Fruit fly (Drosophila melanogaster) whole organism, embryonic: ENCODE data around the gene Wnt6.

Experiments
- CG10431 ChIP-seq: fragments of 200-800 bp; sonication (Bioruptor generic); optimal IDR thresholded peaks from 3 replicates; lab custom pipeline; 2018; ENCODE audit warnings: missing biosample characterization, mild to moderate bottlenecking, missing genetic modification characterization
- CG10462 ChIP-seq: fragments of 200-800 bp; sonication (Bioruptor generic); optimal IDR thresholded peaks from 2 replicates; lab custom pipeline; 2016; ENCODE audit warnings: missing biosample characterization, missing genetic modification characterization
- CG11504 ChIP-seq: fragments of 200-800 bp; sonication (Bioruptor generic); optimal IDR thresholded peaks from 3 replicates; lab custom pipeline; 2019; ENCODE audit warnings: missing biosample characterization, mild to moderate bottlenecking, missing genetic modification characterization, moderate library complexity
- CG12769 ChIP-seq: fragments of 200-800 bp; sonication (Bioruptor generic); optimal IDR thresholded peaks from 2 replicates; lab custom pipeline; 2019; ENCODE audit warnings: missing biosample characterization, mild to moderate bottlenecking, missing genetic modification characterization, moderate library complexity
- CG17186 ChIP-seq: fragments of 200-800 bp; sonication (Bioruptor generic); optimal IDR thresholded peaks from 3 replicates; lab custom pipeline; 2017; ENCODE audit warnings: missing biosample characterization, missing genetic modification reagents, missing genetic modification characterization
- CG17829 ChIP-seq: fragments of 200-800 bp; optimal IDR thresholded peaks from 2 replicates; lab custom pipeline; 2019; ENCODE audit warnings: missing biosample characterization, mild to moderate bottlenecking, missing genetic modification characterization, moderate library complexity
- CG2116 ChIP-seq: fragments of 200-800 bp; sonication (Bioruptor generic); optimal IDR thresholded peaks from 3 replicates; lab custom pipeline; 2018; ENCODE audit warnings: missing biosample characterization, mild to moderate bottlenecking, missing genetic modification characterization
- CG3726 ChIP-seq: fragments of 200-800 bp; sonication (Bioruptor generic); IDR thresholded peaks from 3 replicates; pipeline ENCODE4, ENCODE4 v1.3.6; 2022; ENCODE audit warnings: missing biosample characterization, missing genetic modification characterization
- CG4854 ChIP-seq: fragments of 200-800 bp; sonication (Bioruptor generic); optimal IDR thresholded peaks from 2 replicates; lab custom pipeline; 2016; ENCODE audit warnings: missing biosample characterization, missing genetic modification characterization, inconsistent platforms
- CG7987 ChIP-seq: fragments of 200-800 bp; sonication (Bioruptor generic); optimal IDR thresholded peaks from 2 replicates; lab custom pipeline; 2018; ENCODE audit warnings: missing biosample characterization, mild to moderate bottlenecking, missing genetic modification characterization, moderate library complexity
- CG8478 ChIP-seq: fragments of >200 bp; optimal IDR thresholded peaks from 2 replicates; lab custom pipeline; 2018
- D19B ChIP-seq: fragments of 200-800 bp; sonication (Bioruptor generic); optimal IDR thresholded peaks from 2 replicates; lab custom pipeline; 2017; ENCODE audit warnings: missing biosample characterization, mild to moderate bottlenecking, missing genetic modification characterization
- Eip74EF ChIP-seq, 2 experiments: fragments of 200-800 bp in 1 of 2; fragments of >200 bp in 1 of 2; sonication (Bioruptor generic) in 1 of 2; optimal IDR thresholded peaks; 2 replicates each; lab custom pipeline; 2017 to 2019; ENCODE audit warnings: missing biosample characterization in 2 of 2, missing genetic modification characterization in 2 of 2, mild to moderate bottlenecking in 1 of 2, moderate library complexity in 1 of 2
- Elba2 ChIP-seq: fragments of 200-800 bp; sonication (Bioruptor generic); optimal IDR thresholded peaks from 3 replicates; lab custom pipeline; 2016; ENCODE audit warnings: missing biosample characterization, missing genetic modification characterization
- HLH4C ChIP-seq: fragments of 200-800 bp; sonication (Bioruptor generic); IDR thresholded peaks from 3 replicates; pipeline ENCODE4 v1.3.6; 2022; ENCODE audit warnings: missing biosample characterization, missing genetic modification characterization; ENCODE audit not compliant: partially characterized antibody
- Hsf ChIP-seq: fragments of 200-800 bp; sonication (Bioruptor generic); optimal IDR thresholded peaks from 3 replicates; lab custom pipeline; 2016; ENCODE audit warnings: missing biosample characterization, missing genetic modification characterization
- Lhr ChIP-seq: fragments of 200-800 bp; sonication (Bioruptor generic); optimal IDR thresholded peaks from 3 replicates; lab custom pipeline; 2017; ENCODE audit warnings: mild to moderate bottlenecking, missing biosample characterization, missing genetic modification reagents, missing genetic modification characterization
- Max ChIP-seq: fragments of 200-800 bp; sonication (Bioruptor generic); optimal IDR thresholded peaks from 2 replicates; lab custom pipeline; 2016; ENCODE audit warnings: missing biosample characterization, mild to moderate bottlenecking, missing genetic modification characterization
- NfI ChIP-seq: fragments of 200-800 bp; sonication (Bioruptor generic); optimal IDR thresholded peaks from 3 replicates; lab custom pipeline; 2018; ENCODE audit warnings: missing biosample characterization, mild to moderate bottlenecking, missing genetic modification characterization, moderate library complexity
- PHDP ChIP-seq: fragments of 200-800 bp; sonication (Bioruptor generic); optimal IDR thresholded peaks from 3 replicates; lab custom pipeline; 2018; ENCODE audit warnings: missing biosample characterization, mild to moderate bottlenecking, missing genetic modification characterization, moderate library complexity
- Scr ChIP-seq: fragments of 200-800 bp; sonication (Bioruptor generic); IDR thresholded peaks from 2 replicates; pipeline ENCODE4 v1.3.6; 2022; ENCODE audit warnings: missing biosample characterization, missing genetic modification characterization; ENCODE audit not compliant: partially characterized antibody
- ab ChIP-seq: fragments of 200-800 bp; sonication (Bioruptor generic); optimal IDR thresholded peaks from 2 replicates; lab custom pipeline; 2016; ENCODE audit warnings: missing biosample characterization, missing genetic modification characterization
- ara ChIP-seq: fragments of 200-800 bp; sonication (Bioruptor generic); IDR thresholded peaks from 2 replicates; pipeline ENCODE4 v1.3.6; 2022; ENCODE audit warnings: missing biosample characterization, missing genetic modification characterization
- bbx ChIP-seq: fragments of 200-800 bp; sonication (Bioruptor generic); IDR thresholded peaks from 2 replicates; pipeline ENCODE4 v1.3.6; 2022; ENCODE audit warnings: missing biosample characterization, missing genetic modification characterization; ENCODE audit not compliant: partially characterized antibody
- caup ChIP-seq: fragments of 200-800 bp; sonication (Bioruptor generic); optimal IDR thresholded peaks from 3 replicates; lab custom pipeline; 2017; ENCODE audit warnings: missing biosample characterization, mild to moderate bottlenecking, missing genetic modification characterization, moderate library complexity; ENCODE audit not compliant: severe bottlenecking
- chinmo ChIP-seq: fragments of 200-800 bp; sonication (Bioruptor generic); IDR thresholded peaks from 4 replicates; pipeline ENCODE4 v1.3.6; 2022; ENCODE audit warnings: missing biosample characterization, missing genetic modification characterization; ENCODE audit not compliant: partially characterized antibody
- disco-r ChIP-seq: fragments of 200-800 bp; sonication (Bioruptor generic); optimal IDR thresholded peaks from 2 replicates; lab custom pipeline; 2016; ENCODE audit warnings: missing biosample characterization, missing genetic modification characterization
- gem ChIP-seq: fragments of 200-800 bp; sonication (Bioruptor generic); optimal IDR thresholded peaks from 2 replicates; lab custom pipeline; 2019; ENCODE audit warnings: missing biosample characterization, mild to moderate bottlenecking, missing genetic modification characterization, moderate library complexity
- hkb ChIP-seq, 2 experiments: fragments of 200-800 bp in 1 of 2; fragments of >200 bp in 1 of 2; sonication (Bioruptor generic) in 1 of 2; IDR thresholded peaks in 1 of 2; optimal IDR thresholded peaks in 1 of 2; 2 replicates each; pipeline versions ENCODE4 v1.3.6 to Lab custom; 2017 to 2022; ENCODE audit warnings: missing biosample characterization in 1 of 2, missing genetic modification characterization in 1 of 2
- insv ChIP-seq, 2 experiments: fragments of 200-800 bp; sonication (Bioruptor generic); optimal IDR thresholded peaks; 3 replicates each; lab custom pipeline; 2016 to 2018; ENCODE audit warnings: missing biosample characterization in 2 of 2, missing genetic modification characterization in 2 of 2
- kah ChIP-seq: fragments of 200-800 bp; sonication (Bioruptor generic); optimal IDR thresholded peaks from 2 replicates; lab custom pipeline; 2018; ENCODE audit warnings: missing biosample characterization, mild to moderate bottlenecking, missing genetic modification characterization
- lmd ChIP-seq: fragments of 200-800 bp; sonication (Bioruptor generic); IDR thresholded peaks from 2 replicates; pipeline ENCODE4 v1.3.6; 2022; ENCODE audit warnings: missing biosample characterization, missing genetic modification characterization
- lola ChIP-seq, 3 experiments: fragments of >200 bp in 2 of 3; fragments of 200-800 bp in 1 of 3; sonication (Bioruptor generic) in 1 of 3; optimal IDR thresholded peaks; 2 replicates each; lab custom pipeline; 2017 to 2019; ENCODE audit warnings: missing biosample characterization in 3 of 3, missing genetic modification characterization in 3 of 3, mild to moderate bottlenecking in 1 of 3, moderate library complexity in 1 of 3
- pb ChIP-seq: fragments of 200-800 bp; sonication (Bioruptor generic); optimal IDR thresholded peaks from 3 replicates; lab custom pipeline; 2016; ENCODE audit warnings: missing biosample characterization, missing genetic modification characterization
- peb ChIP-seq: fragments of 200-800 bp; sonication (Bioruptor generic); IDR thresholded peaks from 2 replicates; pipeline ENCODE4 v1.3.6; 2022; ENCODE audit warnings: missing biosample characterization, missing genetic modification characterization
- pfk ChIP-seq: fragments of 200-800 bp; sonication (Bioruptor generic); optimal IDR thresholded peaks from 2 replicates; lab custom pipeline; 2018; ENCODE audit warnings: missing biosample characterization, mild to moderate bottlenecking, missing genetic modification characterization, moderate library complexity
- phol ChIP-seq: fragments of 200-800 bp; sonication (Bioruptor generic); optimal IDR thresholded peaks from 3 replicates; lab custom pipeline; 2018; ENCODE audit warnings: missing biosample characterization, mild to moderate bottlenecking, missing genetic modification characterization, moderate library complexity
- prd ChIP-seq, 3 experiments: fragments of >200 bp in 2 of 3; fragments of 200-800 bp in 1 of 3; sonication (Bioruptor generic) in 1 of 3; optimal IDR thresholded peaks in 2 of 3; IDR thresholded peaks in 1 of 3; 2 replicates in 2 of 3; 3 replicates in 1 of 3; pipeline versions ENCODE4 v1.3.6 to Lab custom; 2017 to 2022; ENCODE audit warnings: missing biosample characterization in 1 of 3, missing genetic modification characterization in 1 of 3
- run ChIP-seq: fragments of 200-800 bp; sonication (Bioruptor generic); optimal IDR thresholded peaks from 3 replicates; lab custom pipeline; 2018; ENCODE audit warnings: missing biosample characterization, mild to moderate bottlenecking, missing genetic modification characterization
- sd ChIP-seq: fragments of 200-800 bp; sonication (Bioruptor generic); optimal IDR thresholded peaks from 3 replicates; lab custom pipeline; 2018; ENCODE audit warnings: missing biosample characterization, mild to moderate bottlenecking, missing genetic modification characterization, moderate library complexity
- sna ChIP-seq: fragments of 200-800 bp; sonication (Bioruptor generic); IDR thresholded peaks from 2 replicates; pipeline ENCODE4 v1.3.6; 2022; ENCODE audit warnings: missing biosample characterization, missing genetic modification characterization; ENCODE audit not compliant: partially characterized antibody
- sob ChIP-seq: fragments of 200-800 bp; sonication (Bioruptor generic); IDR thresholded peaks from 2 replicates; pipeline ENCODE4 v1.3.6; 2022; ENCODE audit warnings: missing biosample characterization, missing genetic modification characterization
- ssp ChIP-seq: fragments of 200-800 bp; sonication (Bioruptor generic); IDR thresholded peaks from 2 replicates; pipeline ENCODE4 v1.3.6; 2022; ENCODE audit warnings: missing biosample characterization, missing genetic modification characterization
- tna ChIP-seq: fragments of 200-800 bp; sonication (Bioruptor generic); IDR thresholded peaks from 2 replicates; pipeline ENCODE4 v1.3.6; 2022; ENCODE audit warnings: missing biosample characterization, missing genetic modification characterization; ENCODE audit not compliant: partially characterized antibody
- twi ChIP-seq: fragments of 200-800 bp; optimal IDR thresholded peaks from 2 replicates; lab custom pipeline; 2019; ENCODE audit warnings: missing biosample characterization, mild to moderate bottlenecking, missing genetic modification characterization, moderate library complexity
- z ChIP-seq: fragments of 200-800 bp; sonication (Bioruptor generic); IDR thresholded peaks from 3 replicates; pipeline ENCODE4 v1.3.6; 2022; ENCODE audit warnings: missing biosample characterization, missing genetic modification characterization
- zen ChIP-seq: fragments of 200-800 bp; sonication (Bioruptor generic); optimal IDR thresholded peaks from 3 replicates; lab custom pipeline; 2018; ENCODE audit warnings: missing biosample characterization, mild to moderate bottlenecking, missing genetic modification characterization, moderate library complexity
- zfh2 ChIP-seq: fragments of 200-800 bp; sonication (Bioruptor generic); optimal IDR thresholded peaks from 2 replicates; lab custom pipeline; 2016; ENCODE audit warnings: missing biosample characterization, missing genetic modification characterization

Wnt6 gene

DNA sequence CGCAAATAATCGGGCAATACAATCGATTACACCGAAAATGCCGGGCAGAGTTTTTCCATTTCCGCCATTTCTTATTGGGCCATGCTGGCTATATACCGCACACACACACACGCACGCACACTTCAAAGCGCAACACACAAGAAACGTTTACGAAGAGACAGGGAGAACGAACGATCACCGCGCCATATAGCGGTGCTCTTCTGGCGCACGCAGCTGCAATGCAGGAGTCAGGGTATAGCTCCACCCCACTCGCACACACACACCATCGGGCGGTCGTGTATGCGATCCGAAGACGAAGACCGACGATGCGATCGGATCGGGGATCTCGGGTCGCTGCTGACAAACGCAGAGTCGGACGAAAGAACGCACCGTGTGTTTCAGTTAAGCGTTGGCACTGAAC lies 26.7 kb upstream of the Wnt6 start, which contains the start of gene wg (continued):
- TF ChIP-seq D19B (GFP tag; lab: Kevin White, UChicago) (no peak), sob (GFP tag; lab: Robert Waterston, UW) (peak; percentile 67), CG10462 (GFP tag; lab: Kevin White, UChicago) (no peak), kah (no peak), hkb (optimal IDR thresholded peaks at IDR 0.05; lab: Kevin White, UChicago) (no peak), hkb (GFP tag; IDR thresholded peaks at IDR 0.05; lab: Robert Waterston, UW) (peak; percentile 47; the same call in 1 of the 2 replicates), CG10431 (no peak), gem (tag; lab: Kevin White, UChicago) (no peak), pfk (GFP tag; lab: Kevin White, UChicago) (peak; percentile 31), sd (tag; lab: Kevin White, UChicago) (peak; percentile 52), NfI (peak; percentile 19), ara (peak; percentile 49; the same call in 1 of the 2 replicates), zen (tag; lab: Kevin White, UChicago) (peak; percentile 42), chinmo (peak; percentile 95), PHDP (tag; lab: Kevin White, UChicago) (peak; percentile 9), Scr (GFP tag; lab: Robert Waterston, UW) (peak; percentile 42; the same call in 1 of the 2 replicates), caup (peak; percentile 31), CG17829 (peak; percentile 55), phol (tag; lab: Kevin White, UChicago) (peak; percentile 49), ab (no peak), Elba2 (peak; percentile 98), CG17186 (GFP tag; lab: Kevin White, UChicago) (no peak), HLH4C (no peak), tna (no peak), insv (GFP tag; optimal IDR thresholded peaks at IDR 0.05; lab: Kevin White, UChicago) (peak in 1 of 2 experiments; percentile 85), disco-r (no peak), CG2116 (peak; percentile 14), Lhr (GFP tag; lab: Kevin White, UChicago) (no peak), CG7987 (GFP tag; lab: Kevin White, UChicago) (peak; percentile 24), sna (GFP tag; lab: Robert Waterston, UW) (peak; percentile 63), z (GFP tag; lab: Robert Waterston, UW) (peak; percentile 53; the same call in 1 of the 3 replicates), CG3726 (GFP tag; lab: Robert Waterston, UW) (no peak), run (tag; lab: Kevin White, UChicago) (no peak), CG11504 (tag; lab: Kevin White, UChicago) (peak; percentile 38), CG8478 (lab: Kevin White, UChicago) (peak; percentile 99), Max (GFP tag; lab: Kevin White, UChicago) (peak; percentile 14), lola (GFP tag; optimal IDR thresholded peaks at IDR 0.05; lab: Kevin White, UChicago) (peak in 1 of 3 experiments; percentile 16), ssp (GFP tag; lab: Robert Waterston, UW) (no peak), lmd (no peak), CG12769 (peak; percentile 39), peb (GFP tag; lab: Robert Waterston, UW) (no peak), CG4854 (GFP tag; lab: Kevin White, UChicago) (no peak), bbx (GFP tag; lab: Robert Waterston, UW) (peak; percentile 49), pb (peak; percentile 19), Eip74EF (GFP tag; optimal IDR thresholded peaks at IDR 0.05; lab: Kevin White, UChicago) (peak; percentile 10 to 12), twi (tag; lab: Kevin White, UChicago) (peak; percentile 70), zfh2 (GFP tag; lab: Kevin White, UChicago) (no peak), Hsf (peak; percentile 5), prd (optimal IDR thresholded peaks at IDR 0.05; lab: Kevin White, UChicago) (no peak), prd (GFP tag; IDR thresholded peaks at IDR 0.05; lab: Robert Waterston, UW) (peak; percentile 15; the same call in 1 of the 3 replicates)
